Fruit fly (Drosophila melanogaster) whole organism, embryonic: Measurements from ENCODE around the gene CG6656.
A peak's percentile ranks its signal among the peaks of the same experiment; 100 is the strongest.

ENCODE experiments used
- Abd-B ChIP-seq: fragments of 200-800 bp; sonication (Bioruptor generic); optimal IDR thresholded peaks from 2 replicates; lab custom pipeline; 2018; ENCODE audit warnings: missing biosample characterization, mild to moderate bottlenecking, missing genetic modification characterization, moderate library complexity
- Antp ChIP-seq: fragments of 200-800 bp; sonication (Bioruptor generic); optimal IDR thresholded peaks from 3 replicates; lab custom pipeline; 2016; ENCODE audit warnings: missing biosample characterization, missing genetic modification characterization
- Atf3 ChIP-seq: fragments of 200-800 bp; sonication (Bioruptor generic); optimal IDR thresholded peaks from 3 replicates; lab custom pipeline; 2016; ENCODE audit warnings: missing biosample characterization, missing genetic modification characterization
- CG10431 ChIP-seq: fragments of 200-800 bp; sonication (Bioruptor generic); optimal IDR thresholded peaks from 3 replicates; lab custom pipeline; 2018; ENCODE audit warnings: missing biosample characterization, mild to moderate bottlenecking, missing genetic modification characterization
- CG11085 ChIP-seq: fragments of 200-800 bp; sonication (Bioruptor generic); IDR thresholded peaks from 2 replicates; pipeline ENCODE4 v1.3.6; 2022; ENCODE audit warnings: missing biosample characterization, missing genetic modification characterization
- CG12071 ChIP-seq: fragments of 200-800 bp; sonication (Bioruptor generic); optimal IDR thresholded peaks from 3 replicates; lab custom pipeline; 2018; ENCODE audit warnings: missing biosample characterization, mild to moderate bottlenecking, missing genetic modification characterization
- CG12391 ChIP-seq: fragments of 200-800 bp; sonication (Bioruptor generic); optimal IDR thresholded peaks from 3 replicates; lab custom pipeline; 2018; ENCODE audit warnings: missing biosample characterization, mild to moderate bottlenecking, missing genetic modification characterization, moderate library complexity
- CG14667 ChIP-seq: fragments of 200-800 bp; sonication (Bioruptor generic); IDR thresholded peaks from 2 replicates; pipeline ENCODE4 v1.3.6; 2022; ENCODE audit warnings: missing biosample characterization, missing genetic modification characterization
- CG14710 ChIP-seq: fragments of 200-800 bp; sonication (Bioruptor generic); optimal IDR thresholded peaks from 3 replicates; lab custom pipeline; 2019; ENCODE audit warnings: missing biosample characterization, mild to moderate bottlenecking, missing genetic modification characterization, moderate library complexity
- CG15073 ChIP-seq: fragments of 200-800 bp; sonication (Bioruptor generic); optimal IDR thresholded peaks from 2 replicates; lab custom pipeline; 2016; ENCODE audit warnings: missing biosample characterization, missing genetic modification characterization
- CG15269 ChIP-seq: fragments of 200-800 bp; sonication (Bioruptor generic); optimal IDR thresholded peaks from 2 replicates; lab custom pipeline; 2018; ENCODE audit warnings: missing biosample characterization, mild to moderate bottlenecking, missing genetic modification characterization, moderate library complexity
- CG1647 ChIP-seq: fragments of 200-800 bp; sonication (Bioruptor generic); optimal IDR thresholded peaks from 3 replicates; lab custom pipeline; 2016; ENCODE audit warnings: missing biosample characterization, missing genetic modification characterization
- CG1792 ChIP-seq: fragments of 200-800 bp; sonication (Bioruptor generic); optimal IDR thresholded peaks from 2 replicates; lab custom pipeline; 2016; ENCODE audit warnings: missing biosample characterization, missing genetic modification characterization
- CG18764 ChIP-seq: fragments of 200-800 bp; sonication (Bioruptor generic); optimal IDR thresholded peaks from 3 replicates; lab custom pipeline; 2016; ENCODE audit warnings: missing biosample characterization, missing genetic modification characterization
- CG2712 ChIP-seq: fragments of 200-800 bp; optimal IDR thresholded peaks from 3 replicates; lab custom pipeline; 2019; ENCODE audit warnings: missing biosample characterization, mild to moderate bottlenecking, missing genetic modification characterization, moderate library complexity
- CG30431 ChIP-seq: fragments of 200-800 bp; sonication (Bioruptor generic); optimal IDR thresholded peaks from 2 replicates; lab custom pipeline; 2017; ENCODE audit warnings: missing biosample characterization, missing genetic modification characterization
- CG34224 ChIP-seq: fragments of 200-800 bp; sonication (Bioruptor generic); IDR thresholded peaks from 3 replicates; pipeline ENCODE4 v1.3.6; 2022; ENCODE audit warnings: missing biosample characterization, missing genetic modification characterization; ENCODE audit not compliant: partially characterized antibody
- CG3838 ChIP-seq: fragments of 200-800 bp; sonication (Bioruptor generic); optimal IDR thresholded peaks from 3 replicates; lab custom pipeline; 2016; ENCODE audit warnings: missing biosample characterization, missing genetic modification characterization
- CG4424 ChIP-seq: fragments of 200-800 bp; sonication (Bioruptor generic); optimal IDR thresholded peaks from 3 replicates; lab custom pipeline; 2016; ENCODE audit warnings: missing biosample characterization, missing genetic modification characterization
- CG5953 ChIP-seq: fragments of 200-800 bp; sonication (Bioruptor generic); IDR thresholded peaks from 2 replicates; pipeline ENCODE4 v1.3.6; 2022; ENCODE audit warnings: missing biosample characterization, missing genetic modification characterization
- CG7271 ChIP-seq: fragments of 200-800 bp; sonication (Bioruptor generic); optimal IDR thresholded peaks from 2 replicates; lab custom pipeline; 2018; ENCODE audit warnings: missing biosample characterization, mild to moderate bottlenecking, missing genetic modification characterization, moderate library complexity
- CG8478 ChIP-seq: fragments of >200 bp; optimal IDR thresholded peaks from 2 replicates; lab custom pipeline; 2018
- H15 ChIP-seq: fragments of 200-800 bp; sonication (Bioruptor generic); IDR thresholded peaks from 3 replicates; pipeline ENCODE4 v1.3.6; 2022; ENCODE audit warnings: missing biosample characterization, missing genetic modification characterization
- HmgD ChIP-seq: fragments of 200-800 bp; sonication (Bioruptor generic); optimal IDR thresholded peaks from 3 replicates; lab custom pipeline; 2016; ENCODE audit warnings: missing biosample characterization, missing genetic modification characterization
- Lhr ChIP-seq: fragments of 200-800 bp; sonication (Bioruptor generic); optimal IDR thresholded peaks from 3 replicates; lab custom pipeline; 2017; ENCODE audit warnings: mild to moderate bottlenecking, missing biosample characterization, missing genetic modification reagents, missing genetic modification characterization
- Mad ChIP-seq: fragments of 200-800 bp; sonication (Bioruptor generic); optimal IDR thresholded peaks from 2 replicates; lab custom pipeline; 2016; ENCODE audit warnings: missing biosample characterization, missing genetic modification characterization
- Max ChIP-seq: fragments of 200-800 bp; sonication (Bioruptor generic); optimal IDR thresholded peaks from 2 replicates; lab custom pipeline; 2016; ENCODE audit warnings: missing biosample characterization, mild to moderate bottlenecking, missing genetic modification characterization
- Med ChIP-seq: fragments of 200-800 bp; sonication (Bioruptor generic); peaks from one replicate; lab custom pipeline; 2016; ENCODE audit warnings: missing biosample characterization, missing genetic modification characterization, mild to moderate bottlenecking, inconsistent platforms, moderate library complexity
- NC2β ChIP-seq: fragments of 200-800 bp; sonication (Bioruptor generic); optimal IDR thresholded peaks from 2 replicates; lab custom pipeline; 2016; ENCODE audit warnings: missing biosample characterization, missing genetic modification characterization
- NK7.1 ChIP-seq: fragments of 200-800 bp; sonication (Bioruptor generic); optimal IDR thresholded peaks from 3 replicates; lab custom pipeline; 2016; ENCODE audit warnings: missing biosample characterization, missing genetic modification characterization
- Scr ChIP-seq: fragments of 200-800 bp; sonication (Bioruptor generic); IDR thresholded peaks from 2 replicates; pipeline ENCODE4 v1.3.6; 2022; ENCODE audit warnings: missing biosample characterization, missing genetic modification characterization; ENCODE audit not compliant: partially characterized antibody
- Sox102F ChIP-seq: fragments of 200-800 bp; sonication (Bioruptor generic); optimal IDR thresholded peaks from 2 replicates; lab custom pipeline; 2018; ENCODE audit warnings: missing biosample characterization, mild to moderate bottlenecking, missing genetic modification characterization, moderate library complexity
- TFAM ChIP-seq: fragments of 200-800 bp; sonication (Bioruptor generic); optimal IDR thresholded peaks from 2 replicates; lab custom pipeline; 2017; ENCODE audit warnings: missing biosample characterization, missing genetic modification characterization, inconsistent platforms
- ap ChIP-seq: fragments of 200-800 bp; sonication (Bioruptor generic); IDR thresholded peaks from 2 replicates; pipeline ENCODE4 v1.3.6; 2022; ENCODE audit warnings: missing biosample characterization, missing genetic modification characterization
- ara ChIP-seq: fragments of 200-800 bp; sonication (Bioruptor generic); IDR thresholded peaks from 2 replicates; pipeline ENCODE4 v1.3.6; 2022; ENCODE audit warnings: missing biosample characterization, missing genetic modification characterization
- cato ChIP-seq: fragments of 200-800 bp; sonication (Bioruptor generic); optimal IDR thresholded peaks from 2 replicates; lab custom pipeline; 2016; ENCODE audit warnings: missing biosample characterization, missing genetic modification characterization, borderline replicate concordance
- crol ChIP-seq: fragments of 200-800 bp; sonication (Bioruptor generic); IDR thresholded peaks from 2 replicates; pipeline ENCODE4 v1.3.6; 2022; ENCODE audit warnings: missing biosample characterization, missing genetic modification characterization
- crp ChIP-seq, 2 experiments: fragments of 200-800 bp; sonication (Bioruptor generic); optimal IDR thresholded peaks; 2 replicates in 1 of 2; 3 replicates in 1 of 2; lab custom pipeline; 2017; ENCODE audit warnings: missing biosample characterization in 2 of 2, missing genetic modification characterization in 2 of 2, mild to moderate bottlenecking in 1 of 2, moderate library complexity in 1 of 2
- dmrt11E ChIP-seq: fragments of 200-800 bp; sonication (Bioruptor generic); optimal IDR thresholded peaks from 3 replicates; lab custom pipeline; 2018; ENCODE audit warnings: missing biosample characterization, mild to moderate bottlenecking, missing genetic modification characterization, moderate library complexity
- dysf ChIP-seq: fragments of 200-800 bp; sonication (Bioruptor generic); IDR thresholded peaks from 3 replicates; pipeline ENCODE4 v1.3.6; 2022; ENCODE audit warnings: missing biosample characterization, missing genetic modification characterization
- fu2 ChIP-seq: fragments of 200-800 bp; sonication (Bioruptor generic); optimal IDR thresholded peaks from 2 replicates; lab custom pipeline; 2016; ENCODE audit warnings: missing biosample characterization, missing genetic modification characterization
- gsb ChIP-seq: fragments of 200-800 bp; sonication (Bioruptor generic); IDR thresholded peaks from 2 replicates; pipeline ENCODE4 v1.3.6; 2022; ENCODE audit warnings: missing biosample characterization, missing genetic modification characterization
- h ChIP-seq: fragments of >200 bp; optimal IDR thresholded peaks from 2 replicates; lab custom pipeline; 2017
- ind ChIP-seq: fragments of 200-800 bp; sonication (Bioruptor generic); optimal IDR thresholded peaks from 3 replicates; lab custom pipeline; 2016; ENCODE audit warnings: missing biosample characterization, missing genetic modification characterization
- nom ChIP-seq: fragments of 200-800 bp; sonication (Bioruptor generic); optimal IDR thresholded peaks from 2 replicates; lab custom pipeline; 2017; ENCODE audit warnings: missing biosample characterization, missing genetic modification characterization, mild to moderate bottlenecking, moderate library complexity, missing genetic modification reagents
- odd ChIP-seq: fragments of 200-800 bp; sonication (Bioruptor generic); optimal IDR thresholded peaks from 2 replicates; lab custom pipeline; 2017; ENCODE audit warnings: missing biosample characterization, mild to moderate bottlenecking, missing genetic modification characterization
- otp ChIP-seq: fragments of 200-800 bp; sonication (Bioruptor generic); IDR thresholded peaks from 3 replicates; pipeline ENCODE4, ENCODE4 v1.3.6; 2022; ENCODE audit warnings: missing biosample characterization, missing genetic modification characterization
- run ChIP-seq: fragments of 200-800 bp; sonication (Bioruptor generic); optimal IDR thresholded peaks from 3 replicates; lab custom pipeline; 2018; ENCODE audit warnings: missing biosample characterization, mild to moderate bottlenecking, missing genetic modification characterization
- scrt ChIP-seq: fragments of 200-800 bp; sonication (Bioruptor generic); optimal IDR thresholded peaks from 2 replicates; lab custom pipeline; 2018; ENCODE audit warnings: missing biosample characterization, mild to moderate bottlenecking, missing genetic modification characterization, moderate library complexity
- tio ChIP-seq: fragments of 200-800 bp; sonication (Bioruptor generic); optimal IDR thresholded peaks from 2 replicates; lab custom pipeline; 2017; ENCODE audit warnings: missing biosample characterization, missing genetic modification characterization, inconsistent platforms
- tup ChIP-seq: fragments of 200-800 bp; sonication (Bioruptor generic); optimal IDR thresholded peaks from 2 replicates; lab custom pipeline; 2016; ENCODE audit warnings: missing biosample characterization, mild to moderate bottlenecking, missing genetic modification characterization, moderate library complexity
- zen2 ChIP-seq: fragments of 200-800 bp; sonication (Bioruptor generic); IDR thresholded peaks from 3 replicates; pipeline ENCODE4 v1.3.6; 2022; ENCODE audit warnings: missing biosample characterization, missing genetic modification characterization; ENCODE audit not compliant: partially characterized antibody
- zf30C ChIP-seq: fragments of 200-800 bp; sonication (Bioruptor generic); optimal IDR thresholded peaks from 3 replicates; lab custom pipeline; 2018; ENCODE audit warnings: missing biosample characterization, mild to moderate bottlenecking, missing genetic modification characterization

CG6656 gene

dm6 chr3R:21830303-21830707, 44.8 kb upstream of the CG6656 start (continued):
- TF ChIP-seq ind (GFP tag; lab: Kevin White, UChicago): no peak
- TF ChIP-seq CG30431 (GFP tag; lab: Kevin White, UChicago): no peak
- no peak for TF ChIP-seq h (lab: Kevin White, UChicago)
- TF ChIP-seq zen2: no peak
- TF ChIP-seq NK7.1 (GFP tag; lab: Kevin White, UChicago): no peak
- no peak for TF ChIP-seq CG12071 (GFP tag; lab: Kevin White, UChicago)
- peak; percentile 72 for TF ChIP-seq CG2712
- no peak for TF ChIP-seq odd (GFP tag; lab: Kevin White, UChicago)
- TF ChIP-seq tup (GFP tag; lab: Kevin White, UChicago): no peak
- TF ChIP-seq gsb (GFP tag; lab: Robert Waterston, UW): no peak
- no peak for TF ChIP-seq Mad (GFP tag; lab: Kevin White, UChicago)
- TF ChIP-seq dmrt11E: peak; percentile 75
- TF ChIP-seq CG1792 (GFP tag; lab: Kevin White, UChicago): no peak
- no peak for TF ChIP-seq CG10431 (GFP tag; lab: Kevin White, UChicago)
- TF ChIP-seq CG14667: no peak
- no peak for TF ChIP-seq fu2 (GFP tag; lab: Kevin White, UChicago)
- no peak for TF ChIP-seq run
- no peak for TF ChIP-seq nom
- no peak for TF ChIP-seq cato
- TF ChIP-seq dysf (GFP tag; lab: Robert Waterston, UW): no peak
- TF ChIP-seq HmgD (GFP tag; lab: Kevin White, UChicago): no peak
- TF ChIP-seq Abd-B (GFP tag; lab: Kevin White, UChicago): peak; percentile 30
- TF ChIP-seq Lhr (GFP tag; lab: Kevin White, UChicago): no peak
- TF ChIP-seq CG15269 (tag; lab: Kevin White, UChicago): no peak
- no peak for TF ChIP-seq ap (GFP tag; lab: Robert Waterston, UW)
- TF ChIP-seq Antp (GFP tag; lab: Kevin White, UChicago): no peak
- no peak for TF ChIP-seq CG15073 (GFP tag; lab: Kevin White, UChicago)
- TF ChIP-seq H15 (GFP tag; lab: Robert Waterston, UW): no peak
- no peak for TF ChIP-seq CG3838 (GFP tag; lab: Kevin White, UChicago)
- TF ChIP-seq CG5953: no peak
- no peak for TF ChIP-seq NC2β (GFP tag; lab: Kevin White, UChicago)
- TF ChIP-seq CG7271: no peak
- TF ChIP-seq CG18764 (GFP tag; lab: Kevin White, UChicago): no peak
- no peak for TF ChIP-seq Atf3
- TF ChIP-seq ara (GFP tag; lab: Robert Waterston, UW): no peak
- no peak for TF ChIP-seq CG1647 (GFP tag; lab: Kevin White, UChicago)
- no peak for TF ChIP-seq crp (GFP tag; optimal IDR thresholded peaks at IDR 0.05; lab: Kevin White, UChicago)
- TF ChIP-seq CG11085 (GFP tag; lab: Robert Waterston, UW): no peak
- TF ChIP-seq CG14710 (tag; lab: Kevin White, UChicago): peak; percentile 72
- TF ChIP-seq Sox102F (GFP tag; lab: Kevin White, UChicago): peak; percentile 40
- no peak for TF ChIP-seq tio (GFP tag; lab: Kevin White, UChicago)
- TF ChIP-seq CG34224 (GFP tag; lab: Robert Waterston, UW): no peak
- TF ChIP-seq zf30C (GFP tag; lab: Kevin White, UChicago): no peak
- no peak for TF ChIP-seq crol
- no peak for TF ChIP-seq Med (GFP tag; lab: Kevin White, UChicago)
- no peak for TF ChIP-seq scrt
- no peak for TF ChIP-seq Scr (GFP tag; lab: Robert Waterston, UW)
- TF ChIP-seq CG8478 (lab: Kevin White, UChicago): no peak
- no peak for TF ChIP-seq otp (GFP tag; lab: Robert Waterston, UW)
- TF ChIP-seq TFAM (GFP tag; lab: Kevin White, UChicago): no peak
- no peak for TF ChIP-seq Max
- peak; percentile 2 for TF ChIP-seq CG4424 (GFP tag; lab: Kevin White, UChicago)
- peak; percentile 41 for TF ChIP-seq CG12391
